Worm (Caenorhabditis elegans) whole organism, L4 larva: Measurements from ENCODE around the gene C50B6.1.

Experiments
- F49E8.2 ChIP-seq: sonication (generic microtip); optimal IDR thresholded peaks from 2 replicates; lab custom pipeline; 2016; ENCODE audit warnings: missing compliant biosample characterization, mild to moderate bottlenecking, missing genetic modification characterization, borderline replicate concordance
- R02D3.7 ChIP-seq: fragments of 150-350 bp; sonication (generic microtip); optimal IDR thresholded peaks from 3 replicates; lab custom pipeline; 2014; ENCODE audit warnings: missing biosample characterization, missing genetic modification characterization
- arid-1 ChIP-seq: fragments of 200-800 bp; sonication (Bioruptor generic); conservative IDR thresholded peaks from 2 replicates; pipeline ENCODE4 v1.3.6; 2022; ENCODE audit warnings: missing genetic modification reagents, missing genetic modification characterization, missing compliant biosample characterization
- cey-2 ChIP-seq: sonication (generic microtip); optimal IDR thresholded peaks from 3 replicates; lab custom pipeline; 2017; ENCODE audit warnings: missing genetic modification characterization, mild to moderate bottlenecking, missing compliant biosample characterization, antibody characterized with exemption, borderline replicate concordance; ENCODE audit not compliant: insufficient read depth
- daf-12 ChIP-seq: fragments of 150-350 bp; optimal IDR thresholded peaks from 2 replicates; lab custom pipeline; 2014; ENCODE audit warnings: missing biosample characterization, missing genetic modification reagents, missing genetic modification characterization
- daf-19 ChIP-seq: fragments of 200-800 bp; sonication (Bioruptor generic); conservative IDR thresholded peaks from 2 replicates; pipeline ENCODE4 v1.3.6; 2022; ENCODE audit warnings: missing genetic modification characterization, missing compliant biosample characterization
- egl-43 ChIP-seq: fragments of 200-800 bp; sonication (Bioruptor generic); IDR thresholded peaks from 2 replicates; pipeline ENCODE4 v1.3.6; 2022; ENCODE audit warnings: missing genetic modification reagents, missing genetic modification characterization, missing compliant biosample characterization
- lin-15B ChIP-seq: fragments of 150-350 bp; sonication (generic microtip); optimal IDR thresholded peaks from 3 replicates; lab custom pipeline; 2014; ENCODE audit warnings: missing biosample characterization, missing genetic modification characterization
- mdl-1 ChIP-seq, 2 experiments: fragments of 150-350 bp in 1 of 2; sonication (generic microtip) in 1 of 2; optimal IDR thresholded peaks; 2 replicates each; lab custom pipeline; 2014 to 2017; ENCODE audit warnings: missing biosample characterization in 2 of 2, missing genetic modification characterization in 2 of 2
- mes-2 ChIP-seq: sonication (generic microtip); optimal IDR thresholded peaks from 2 replicates; lab custom pipeline; 2016; ENCODE audit warnings: missing genotype, mild to moderate bottlenecking, missing genetic modification characterization, missing compliant biosample characterization; ENCODE audit not compliant: poor library complexity, severe bottlenecking
- tra-1 ChIP-seq: fragments of 200-800 bp; sonication (Bioruptor generic); IDR thresholded peaks from 2 replicates; pipeline ENCODE4 v1.3.6; 2022; ENCODE audit warnings: missing genetic modification reagents, missing genetic modification characterization, missing compliant biosample characterization
- unc-62 ChIP-seq, 3 experiments: fragments of 150-350 bp in 1 of 3; sonication (generic microtip); optimal IDR thresholded peaks in 2 of 3; peaks in 1 of 3; 1 replicate in 1 of 3; 2 replicates in 2 of 3; lab custom pipeline; 2014 to 2017; ENCODE audit warnings: missing biosample characterization in 3 of 3, missing genetic modification characterization in 3 of 3, missing genetic modification reagents in 3 of 3, missing genotype in 1 of 3
- zip-2 ChIP-seq: fragments of 150-350 bp; optimal IDR thresholded peaks from 2 replicates; lab custom pipeline; 2014; ENCODE audit warnings: missing biosample characterization, missing genetic modification characterization

DNA sequence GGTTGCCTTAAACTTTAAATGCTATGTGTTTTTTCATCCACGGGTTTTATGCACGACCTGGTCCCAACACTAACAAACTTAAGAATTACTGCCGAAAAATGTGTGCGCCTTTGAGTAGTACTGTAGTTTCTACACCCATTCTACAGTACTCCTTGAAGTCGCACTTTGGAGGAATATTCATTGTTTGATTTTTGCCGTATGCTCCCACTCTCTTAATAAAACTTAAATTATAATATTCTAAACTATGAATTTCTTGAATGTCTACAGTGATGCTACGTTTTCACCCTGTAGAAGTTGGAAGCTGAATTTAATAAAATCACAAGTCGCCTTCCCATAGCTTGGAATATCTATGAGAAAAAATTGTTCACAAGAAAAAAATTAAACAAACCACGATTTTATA lies 1.1 kb downstream of the C50B6.1 start:
- no peak for TF ChIP-seq tra-1 (GFP tag; lab: Robert Waterston, UW)
- no peak for TF ChIP-seq arid-1 (GFP tag; lab: Robert Waterston, UW)
- TF ChIP-seq R02D3.7 (tag; lab: Kevin White, UChicago): no peak
- no peak for TF ChIP-seq daf-19
- TF ChIP-seq cey-2 (tag; lab: Kevin White, UChicago): no peak
- TF ChIP-seq lin-15B (tag; lab: Kevin White, UChicago): no peak
- TF ChIP-seq zip-2: no peak
- no peak for TF ChIP-seq unc-62 (GFP tag; optimal IDR thresholded peaks at IDR 0.05 in 1 of 2; lab: Kevin White, UChicago)
- TF ChIP-seq unc-62 (tag; optimal IDR thresholded peaks at IDR 0.05; lab: Kevin White, UChicago): no peak
- TF ChIP-seq mes-2 (tag; lab: Kevin White, UChicago): no peak
- TF ChIP-seq egl-43: no peak
- TF ChIP-seq F49E8.2 (tag; lab: Kevin White, UChicago): no peak
- no peak for TF ChIP-seq mdl-1 (tag; optimal IDR thresholded peaks at IDR 0.05; lab: Kevin White, UChicago)
- no peak for TF ChIP-seq daf-12 (tag; lab: Kevin White, UChicago)
